Worm (Caenorhabditis elegans): ENCODE measurements around the gene M163.10.

ce11 chrX:14460412-14460811 lies 10.4 kb upstream of the M163.10 start, which contains the start of gene Y66C5A.2:
- no peak for TF ChIP-seq rnt-1 (tag; optimal IDR thresholded peaks at IDR 0.05)
- TF ChIP-seq K09A11.1 (tag; optimal IDR thresholded peaks at IDR 0.05; ENCODE audit: insufficient read depth) = no peak
- no peak for TF ChIP-seq C38D4.7 (GFP tag; optimal IDR thresholded peaks at IDR 0.05)
- no peak for TF ChIP-seq hlh-30 (tag; optimal IDR thresholded peaks at IDR 0.05; ENCODE audit: insufficient read depth)
- TF ChIP-seq tbx-2 (tag; optimal IDR thresholded peaks at IDR 0.05) = no peak
- no peak for TF ChIP-seq C08G9.2 (tag; optimal IDR thresholded peaks at IDR 0.05)
- no peak for TF ChIP-seq tbx-7 (tag; optimal IDR thresholded peaks at IDR 0.05)
- no peak for TF ChIP-seq unc-86 (tag; optimal IDR thresholded peaks at IDR 0.05)
- no peak for TF ChIP-seq hlh-13 (GFP tag; optimal IDR thresholded peaks at IDR 0.05)
- no peak for TF ChIP-seq lin-11 (tag; optimal IDR thresholded peaks at IDR 0.05)
- no peak for TF ChIP-seq ets-4 (tag; optimal IDR thresholded peaks at IDR 0.05)
- TF ChIP-seq dve-1 (tag; optimal IDR thresholded peaks at IDR 0.05) = no peak
- no peak for TF ChIP-seq ama-1 (optimal IDR thresholded peaks at IDR 0.05)
- TF ChIP-seq pag-3 (tag; optimal IDR thresholded peaks at IDR 0.05; ENCODE audit: borderline replicate concordance) = no peak
